Worm (Caenorhabditis elegans): Measurements from ENCODE around the gene F54C8.6.

DNA sequence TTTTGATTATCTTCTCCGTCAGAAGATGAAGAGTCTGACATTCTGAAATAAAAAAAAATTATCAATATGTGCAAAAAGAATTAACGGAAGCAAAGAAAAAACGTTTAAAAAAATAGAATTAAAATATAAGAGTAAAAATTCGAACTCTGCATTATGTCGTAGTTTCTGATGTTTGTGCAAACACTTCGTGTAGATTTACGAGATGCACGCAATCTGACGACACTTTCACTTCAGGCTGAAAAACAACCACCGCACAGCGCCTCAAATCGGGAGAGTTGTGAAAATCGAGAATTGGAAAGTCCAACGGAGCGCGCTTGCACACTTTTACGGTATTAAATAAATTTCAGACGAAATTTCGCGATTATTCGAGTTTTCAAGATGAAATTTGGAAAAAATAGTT, 43.1 kb downstream of the F54C8.6 start, which contains the start of gene T26G10.1:
- TF ChIP-seq pes-1 (GFP tag; IDR thresholded peaks at IDR 0.05): no peak
- no peak for TF ChIP-seq ama-1 (optimal IDR thresholded peaks at IDR 0.05)
- no peak for TF ChIP-seq sea-1 (GFP tag; conservative IDR thresholded peaks at IDR 0.05)
